Fruit fly (Drosophila melanogaster) whole organism, embryonic: ENCODE measurements around the gene Spn88Ea.

Experiments
- Aef1 ChIP-seq: fragments of 200-800 bp; sonication (Bioruptor generic); IDR thresholded peaks from 3 replicates; pipeline ENCODE4 v1.3.6; 2022; ENCODE audit warnings: missing biosample characterization, missing genetic modification characterization
- CG10462 ChIP-seq: fragments of 200-800 bp; sonication (Bioruptor generic); optimal IDR thresholded peaks from 2 replicates; lab custom pipeline; 2016; ENCODE audit warnings: missing biosample characterization, missing genetic modification characterization
- CG11093 ChIP-seq: fragments of 200-800 bp; sonication (Bioruptor generic); IDR thresholded peaks from 3 replicates; pipeline ENCODE4 v1.3.6; 2022; ENCODE audit warnings: missing biosample characterization, missing genetic modification characterization
- CG11723 ChIP-seq: fragments of 200-800 bp; sonication (Bioruptor generic); optimal IDR thresholded peaks from 2 replicates; lab custom pipeline; 2017; ENCODE audit warnings: missing biosample characterization, mild to moderate bottlenecking, missing genetic modification characterization
- CG12236 ChIP-seq: fragments of 200-800 bp; sonication (Bioruptor generic); optimal IDR thresholded peaks from 2 replicates; lab custom pipeline; 2016; ENCODE audit warnings: missing biosample characterization, missing genetic modification characterization
- CG12299 ChIP-seq: fragments of 200-800 bp; sonication (Bioruptor generic); optimal IDR thresholded peaks from 2 replicates; lab custom pipeline; 2018; ENCODE audit warnings: missing biosample characterization, mild to moderate bottlenecking, missing genetic modification characterization
- CG14014 ChIP-seq: fragments of 200-800 bp; sonication (Bioruptor generic); IDR thresholded peaks from 2 replicates; pipeline ENCODE4 v1.3.6; 2022; ENCODE audit warnings: missing biosample characterization, missing genetic modification characterization
- CG14050 ChIP-seq: fragments of 200-800 bp; sonication (Bioruptor generic); IDR thresholded peaks from 3 replicates; pipeline ENCODE4 v1.3.6; 2022; ENCODE audit warnings: missing biosample characterization, missing genetic modification characterization
- CG15514 ChIP-seq: fragments of 200-800 bp; sonication (Bioruptor generic); optimal IDR thresholded peaks from 3 replicates; lab custom pipeline; 2017; ENCODE audit warnings: missing biosample characterization, missing genetic modification characterization, mild to moderate bottlenecking, moderate library complexity, missing genetic modification reagents
- CG17361 ChIP-seq: fragments of 200-800 bp; sonication (Bioruptor generic); IDR thresholded peaks from 3 replicates; pipeline ENCODE4 v1.3.6; 2022; ENCODE audit warnings: missing biosample characterization, missing genetic modification characterization
- CG18011 ChIP-seq: fragments of 200-800 bp; sonication (Bioruptor generic); optimal IDR thresholded peaks from 2 replicates; lab custom pipeline; 2017; ENCODE audit warnings: missing biosample characterization, missing genetic modification characterization, mild to moderate bottlenecking, moderate library complexity, missing genotype
- CG18262 ChIP-seq: fragments of 200-800 bp; optimal IDR thresholded peaks from 3 replicates; lab custom pipeline; 2019; ENCODE audit warnings: missing biosample characterization, mild to moderate bottlenecking, missing genetic modification characterization, moderate library complexity
- CG2678 ChIP-seq: fragments of 200-800 bp; sonication (Bioruptor generic); optimal IDR thresholded peaks from 3 replicates; lab custom pipeline; 2019; ENCODE audit warnings: missing biosample characterization, mild to moderate bottlenecking, missing genetic modification characterization, moderate library complexity
- CG3281 ChIP-seq: fragments of 200-800 bp; sonication (Bioruptor generic); optimal IDR thresholded peaks from 3 replicates; lab custom pipeline; 2017; ENCODE audit warnings: missing biosample characterization, mild to moderate bottlenecking, missing genetic modification characterization
- CG34376 ChIP-seq: fragments of 200-800 bp; sonication (Bioruptor generic); optimal IDR thresholded peaks from 2 replicates; lab custom pipeline; 2018; ENCODE audit warnings: missing biosample characterization, mild to moderate bottlenecking, missing genetic modification characterization
- CG3995 ChIP-seq: fragments of 200-800 bp; sonication (Bioruptor generic); optimal IDR thresholded peaks from 3 replicates; lab custom pipeline; 2016; ENCODE audit warnings: missing biosample characterization, missing genetic modification characterization
- CG4282 ChIP-seq: fragments of 200-800 bp; sonication (Bioruptor generic); optimal IDR thresholded peaks from 2 replicates; lab custom pipeline; 2016; ENCODE audit warnings: missing biosample characterization, missing genetic modification characterization
- CG6854 ChIP-seq: fragments of 200-800 bp; sonication (Bioruptor generic); optimal IDR thresholded peaks from 3 replicates; lab custom pipeline; 2017; ENCODE audit warnings: missing biosample characterization, mild to moderate bottlenecking, missing genetic modification characterization
- Ets65A ChIP-seq: fragments of 200-800 bp; sonication (Bioruptor generic); peaks from one replicate; lab custom pipeline; 2016; ENCODE audit warnings: missing biosample characterization, missing genetic modification characterization
- Fer3 ChIP-seq: fragments of 200-800 bp; sonication (Bioruptor generic); optimal IDR thresholded peaks from 2 replicates; lab custom pipeline; 2018; ENCODE audit warnings: missing biosample characterization, mild to moderate bottlenecking, missing genetic modification characterization, moderate library complexity
- GATAe ChIP-seq: fragments of 200-800 bp; sonication (Bioruptor generic); conservative IDR thresholded peaks from 2 replicates; pipeline ENCODE4 v1.3.6; 2022; ENCODE audit warnings: missing biosample characterization, missing genetic modification characterization
- H2.0 ChIP-seq: fragments of 200-800 bp; sonication (Bioruptor generic); IDR thresholded peaks from 2 replicates; pipeline ENCODE4 v1.3.6; 2022; ENCODE audit warnings: missing biosample characterization, missing genetic modification characterization
- HLH4C ChIP-seq: fragments of 200-800 bp; sonication (Bioruptor generic); IDR thresholded peaks from 3 replicates; pipeline ENCODE4 v1.3.6; 2022; ENCODE audit warnings: missing biosample characterization, missing genetic modification characterization; ENCODE audit not compliant: partially characterized antibody
- HLH54F ChIP-seq: fragments of 200-800 bp; sonication (Bioruptor generic); optimal IDR thresholded peaks from 3 replicates; lab custom pipeline; 2016; ENCODE audit warnings: missing biosample characterization, missing genetic modification characterization
- Med ChIP-seq: fragments of 200-800 bp; sonication (Bioruptor generic); peaks from one replicate; lab custom pipeline; 2016; ENCODE audit warnings: missing biosample characterization, missing genetic modification characterization, mild to moderate bottlenecking, inconsistent platforms, moderate library complexity
- Meics ChIP-seq: fragments of 200-800 bp; sonication (Bioruptor generic); optimal IDR thresholded peaks from 2 replicates; lab custom pipeline; 2017; ENCODE audit warnings: missing biosample characterization, mild to moderate bottlenecking, missing genetic modification characterization
- NFAT ChIP-seq: fragments of 200-800 bp; sonication (Bioruptor generic); IDR thresholded peaks from 2 replicates; pipeline ENCODE4 v1.3.6; 2022; ENCODE audit warnings: missing biosample characterization, missing genetic modification characterization
- Oli ChIP-seq: fragments of 200-800 bp; sonication (Bioruptor generic); optimal IDR thresholded peaks from 2 replicates; lab custom pipeline; 2018; ENCODE audit warnings: missing biosample characterization, mild to moderate bottlenecking, missing genetic modification characterization, moderate library complexity
- Usf ChIP-seq: fragments of 200-800 bp; sonication (Bioruptor generic); optimal IDR thresholded peaks from 2 replicates; lab custom pipeline; 2017; ENCODE audit warnings: missing genotype, missing biosample characterization, missing genetic modification characterization
- cad ChIP-seq: fragments of >200 bp; optimal IDR thresholded peaks from 2 replicates; lab custom pipeline; 2017; ENCODE audit warnings: missing biosample characterization, missing genetic modification characterization
- dysf ChIP-seq: fragments of 200-800 bp; sonication (Bioruptor generic); IDR thresholded peaks from 3 replicates; pipeline ENCODE4 v1.3.6; 2022; ENCODE audit warnings: missing biosample characterization, missing genetic modification characterization
- exex ChIP-seq: fragments of 200-800 bp; sonication (Bioruptor generic); optimal IDR thresholded peaks from 4 replicates; lab custom pipeline; 2018; ENCODE audit warnings: missing biosample characterization, mild to moderate bottlenecking, missing genetic modification characterization, moderate library complexity
- ftz-f1 ChIP-seq: fragments of 200-800 bp; sonication (Bioruptor generic); optimal IDR thresholded peaks from 2 replicates; lab custom pipeline; 2016; ENCODE audit warnings: missing biosample characterization, missing genetic modification characterization
- gfzf ChIP-seq: fragments of 200-800 bp; sonication (Bioruptor generic); optimal IDR thresholded peaks from 2 replicates; lab custom pipeline; 2016; ENCODE audit warnings: missing biosample characterization, mild to moderate bottlenecking, missing genetic modification characterization, moderate library complexity
- gro ChIP-seq: fragments of 200-800 bp; sonication (Bioruptor generic); optimal IDR thresholded peaks from 2 replicates; lab custom pipeline; 2016; ENCODE audit warnings: missing biosample characterization, missing genetic modification characterization
- jing ChIP-seq: fragments of 200-800 bp; sonication (Bioruptor generic); optimal IDR thresholded peaks from 2 replicates; lab custom pipeline; 2018; ENCODE audit warnings: missing biosample characterization, mild to moderate bottlenecking, missing genetic modification characterization
- lbe ChIP-seq: fragments of 200-800 bp; sonication (Bioruptor generic); optimal IDR thresholded peaks from 2 replicates; lab custom pipeline; 2016; ENCODE audit warnings: missing biosample characterization, mild to moderate bottlenecking, missing genetic modification characterization
- maf-S ChIP-seq: fragments of 200-800 bp; sonication (Bioruptor generic); optimal IDR thresholded peaks from 2 replicates; lab custom pipeline; 2016; ENCODE audit warnings: missing biosample characterization, missing genetic modification characterization
- mirr ChIP-seq: fragments of 200-800 bp; sonication (Bioruptor generic); optimal IDR thresholded peaks from 3 replicates; lab custom pipeline; 2018; ENCODE audit warnings: missing biosample characterization, mild to moderate bottlenecking, missing genetic modification characterization
- nau ChIP-seq: fragments of 200-800 bp; sonication (Bioruptor generic); optimal IDR thresholded peaks from 3 replicates; lab custom pipeline; 2017; ENCODE audit warnings: missing biosample characterization, mild to moderate bottlenecking, missing genetic modification characterization, missing genetic modification reagents
- nerfin-1 ChIP-seq: fragments of 200-800 bp; sonication (Bioruptor generic); optimal IDR thresholded peaks from 3 replicates; lab custom pipeline; 2019; ENCODE audit warnings: missing biosample characterization, mild to moderate bottlenecking, missing genetic modification characterization, moderate library complexity
- nom ChIP-seq: fragments of 200-800 bp; sonication (Bioruptor generic); optimal IDR thresholded peaks from 2 replicates; lab custom pipeline; 2017; ENCODE audit warnings: missing biosample characterization, missing genetic modification characterization, mild to moderate bottlenecking, moderate library complexity, missing genetic modification reagents
- onecut ChIP-seq: fragments of 200-800 bp; sonication (Bioruptor generic); IDR thresholded peaks from 2 replicates; pipeline ENCODE4 v1.3.6; 2022; ENCODE audit warnings: missing biosample characterization, missing genetic modification characterization
- otp ChIP-seq: fragments of 200-800 bp; sonication (Bioruptor generic); IDR thresholded peaks from 3 replicates; pipeline ENCODE4, ENCODE4 v1.3.6; 2022; ENCODE audit warnings: missing biosample characterization, missing genetic modification characterization
- run ChIP-seq: fragments of 200-800 bp; sonication (Bioruptor generic); optimal IDR thresholded peaks from 3 replicates; lab custom pipeline; 2018; ENCODE audit warnings: missing biosample characterization, mild to moderate bottlenecking, missing genetic modification characterization
- salm ChIP-seq: fragments of 200-800 bp; sonication (Bioruptor generic); optimal IDR thresholded peaks from 2 replicates; lab custom pipeline; 2018; ENCODE audit warnings: missing biosample characterization, mild to moderate bottlenecking, missing genetic modification characterization
- shn ChIP-seq: fragments of 200-800 bp; sonication (Bioruptor generic); optimal IDR thresholded peaks from 3 replicates; lab custom pipeline; 2016; ENCODE audit warnings: missing biosample characterization, missing genetic modification characterization
- sr ChIP-seq: fragments of 200-800 bp; sonication (Bioruptor generic); IDR thresholded peaks from 3 replicates; pipeline ENCODE4 v1.3.6; 2022; ENCODE audit warnings: missing biosample characterization, missing genetic modification characterization
- stc ChIP-seq: fragments of 200-800 bp; sonication (Bioruptor generic); IDR thresholded peaks from 2 replicates; pipeline ENCODE4 v1.3.6; 2022; ENCODE audit warnings: missing biosample characterization, missing genetic modification characterization
- tna ChIP-seq: fragments of 200-800 bp; sonication (Bioruptor generic); IDR thresholded peaks from 2 replicates; pipeline ENCODE4 v1.3.6; 2022; ENCODE audit warnings: missing biosample characterization, missing genetic modification characterization; ENCODE audit not compliant: partially characterized antibody
- vfl ChIP-seq: fragments of 200-800 bp; sonication (Bioruptor generic); optimal IDR thresholded peaks from 2 replicates; lab custom pipeline; 2016; ENCODE audit warnings: missing biosample characterization, missing genetic modification characterization
- wor ChIP-seq: fragments of 200-800 bp; sonication (Bioruptor generic); IDR thresholded peaks from 2 replicates; pipeline ENCODE4 v1.3.6; 2022; ENCODE audit warnings: missing biosample characterization, missing genetic modification characterization

Spn88Ea gene

dm6 chr3R:15231635-15232138 is 25.4 kb upstream of the Spn88Ea start (continued):
- TF ChIP-seq NFAT (GFP tag; lab: Robert Waterston, UW): no peak
- TF ChIP-seq Med (GFP tag; lab: Kevin White, UChicago): no peak
- no peak for TF ChIP-seq nom (GFP tag; lab: Kevin White, UChicago)
- TF ChIP-seq gfzf (GFP tag; lab: Kevin White, UChicago): no peak
- TF ChIP-seq jing (GFP tag; lab: Kevin White, UChicago): no peak
- TF ChIP-seq nerfin-1 (tag; lab: Kevin White, UChicago): no peak
- peak; percentile 81 for TF ChIP-seq mirr (GFP tag; lab: Kevin White, UChicago)
- TF ChIP-seq vfl (GFP tag; lab: Kevin White, UChicago): no peak
- TF ChIP-seq CG12299 (tag; lab: Kevin White, UChicago): no peak
- no peak for TF ChIP-seq sr (GFP tag; lab: Robert Waterston, UW)
- no peak for TF ChIP-seq HLH4C (GFP tag; lab: Robert Waterston, UW)
- no peak for TF ChIP-seq CG17361 (GFP tag; lab: Robert Waterston, UW)
- no peak for TF ChIP-seq CG12236
- no peak for TF ChIP-seq Meics (GFP tag; lab: Kevin White, UChicago)
- TF ChIP-seq lbe: no peak
- no peak for TF ChIP-seq HLH54F (GFP tag; lab: Kevin White, UChicago)
- no peak for TF ChIP-seq CG2678 (tag; lab: Kevin White, UChicago)
- TF ChIP-seq cad (GFP tag; lab: Kevin White, UChicago): no peak
- TF ChIP-seq nau (GFP tag; lab: Kevin White, UChicago): no peak
- TF ChIP-seq Usf: no peak
- TF ChIP-seq CG18011 (GFP tag; lab: Kevin White, UChicago): no peak
- TF ChIP-seq salm (tag; lab: Kevin White, UChicago): peak; percentile 1
- no peak for TF ChIP-seq Aef1 (GFP tag; lab: Robert Waterston, UW)
- peak; percentile 12 for TF ChIP-seq CG3281 (GFP tag; lab: Kevin White, UChicago)
- no peak for TF ChIP-seq dysf (GFP tag; lab: Robert Waterston, UW)
- TF ChIP-seq CG11723 (GFP tag; lab: Kevin White, UChicago): no peak
- TF ChIP-seq stc (GFP tag; lab: Robert Waterston, UW): no peak
- no peak for TF ChIP-seq CG14050 (GFP tag; lab: Robert Waterston, UW)
- peak; percentile 99 for TF ChIP-seq exex (tag; lab: Kevin White, UChicago)
- peak; percentile 91 for TF ChIP-seq CG34376
- TF ChIP-seq tna: no peak
- no peak for TF ChIP-seq ftz-f1 (GFP tag; lab: Kevin White, UChicago)
- TF ChIP-seq CG10462 (GFP tag; lab: Kevin White, UChicago): no peak
- peak; percentile 20 for TF ChIP-seq CG6854
- peak; percentile 3 for TF ChIP-seq CG15514 (GFP tag; lab: Kevin White, UChicago)
- no peak for TF ChIP-seq maf-S (GFP tag; lab: Kevin White, UChicago)
- TF ChIP-seq H2.0: no peak
- TF ChIP-seq run (tag; lab: Kevin White, UChicago): no peak
- peak; percentile 32 for TF ChIP-seq GATAe (GFP tag; lab: Robert Waterston, UW)
- no peak for TF ChIP-seq CG11093 (GFP tag; lab: Robert Waterston, UW)
- TF ChIP-seq CG18262 (tag; lab: Kevin White, UChicago): no peak
- no peak for TF ChIP-seq wor
- TF ChIP-seq CG14014 (GFP tag; lab: Robert Waterston, UW): no peak
- no peak for TF ChIP-seq onecut (GFP tag; lab: Robert Waterston, UW)
- TF ChIP-seq Oli: no peak
- TF ChIP-seq CG4282 (GFP tag; lab: Kevin White, UChicago): no peak
- TF ChIP-seq gro (GFP tag; lab: Kevin White, UChicago): peak; percentile 7
- TF ChIP-seq CG3995 (GFP tag; lab: Kevin White, UChicago): no peak
- TF ChIP-seq shn (GFP tag; lab: Kevin White, UChicago): no peak
- no peak for TF ChIP-seq Ets65A
- no peak for TF ChIP-seq otp (GFP tag; lab: Robert Waterston, UW)
- no peak for TF ChIP-seq Fer3 (tag; lab: Kevin White, UChicago)
